Worm (Caenorhabditis elegans) whole organism, young adult: ENCODE measurements around the gene K07H8.2.

Experiments
- F10E7.11 ChIP-seq: sonication (generic microtip); optimal IDR thresholded peaks from 2 replicates; lab custom pipeline; 2017; ENCODE audit warnings: mild to moderate bottlenecking, missing genetic modification characterization, moderate library complexity, missing compliant biosample characterization
- Y56A3A.18 ChIP-seq: fragments of 200-800 bp; sonication (Bioruptor generic); IDR thresholded peaks from 2 replicates; pipeline ENCODE4 v1.3.6; 2022; ENCODE audit warnings: missing genetic modification reagents, missing genetic modification characterization, missing compliant biosample characterization
- Y67H2A.10 ChIP-seq: fragments of 200-800 bp; sonication (Bioruptor generic); conservative IDR thresholded peaks from 2 replicates; pipeline ENCODE4 v1.3.6; 2022; ENCODE audit warnings: missing genetic modification reagents, missing genetic modification characterization, missing compliant biosample characterization
- Y95B8A.8 ChIP-seq: fragments of 200-800 bp; sonication (Bioruptor generic); IDR thresholded peaks from 2 replicates; pipeline ENCODE4 v1.3.6; 2022; ENCODE audit warnings: missing genetic modification reagents, missing genetic modification characterization, missing compliant biosample characterization
- ama-1 ChIP-seq, 3 experiments: fragments of 150-350 bp in 1 of 3; sonication (generic microtip) in 2 of 3; optimal IDR thresholded peaks; 2 replicates each; lab custom pipeline; 2014 to 2018; ENCODE audit warnings: missing biosample characterization in 2 of 3, missing genetic modification characterization in 2 of 3, missing genetic modification reagents in 2 of 3
- ceh-58 ChIP-seq: fragments of 200-800 bp; sonication (Bioruptor generic); IDR thresholded peaks from 2 replicates; pipeline ENCODE4 v1.3.6; 2022; ENCODE audit warnings: missing genetic modification characterization, missing compliant biosample characterization
- ekl-4 ChIP-seq: fragments of 200-800 bp; sonication (Bioruptor generic); IDR thresholded peaks from 2 replicates; pipeline ENCODE4 v1.3.6; 2022; ENCODE audit warnings: missing genetic modification reagents, missing genetic modification characterization, missing compliant biosample characterization
- lin-26 ChIP-seq: fragments of 200-800 bp; sonication (Bioruptor generic); IDR thresholded peaks from 2 replicates; pipeline ENCODE4 v1.3.6; 2022; ENCODE audit warnings: missing genetic modification reagents, missing genetic modification characterization, missing compliant biosample characterization
- lsl-1 ChIP-seq: fragments of 200-800 bp; sonication (Bioruptor generic); optimal IDR thresholded peaks from 2 replicates; lab custom pipeline; 2018; ENCODE audit warnings: mild to moderate bottlenecking, missing genetic modification characterization, moderate library complexity, missing compliant biosample characterization
- pha-4 ChIP-seq: fragments of 150-350 bp; sonication (generic microtip); optimal IDR thresholded peaks from 2 replicates; lab custom pipeline; 2014; ENCODE audit warnings: missing biosample characterization, missing genetic modification reagents, missing genetic modification characterization
- sea-2 ChIP-seq: fragments of 200-800 bp; sonication (Bioruptor generic); IDR thresholded peaks from 2 replicates; pipeline ENCODE4 v1.3.6; 2022; ENCODE audit warnings: missing genetic modification characterization, missing compliant biosample characterization
- snpc-4 ChIP-seq, 5 experiments: fragments of 150-350 bp in 1 of 5; sonication (generic microtip) in 4 of 5; optimal IDR thresholded peaks; 2 replicates each; lab custom pipeline; 2014 to 2018; ENCODE audit warnings: missing genetic modification characterization in 5 of 5, missing biosample characterization in 3 of 5, antibody characterized with exemption in 2 of 5, mild to moderate bottlenecking in 2 of 5, missing compliant biosample characterization in 2 of 5, missing genotype in 2 of 5, moderate library complexity in 2 of 5, missing genetic modification reagents in 1 of 5
- unc-62 ChIP-seq: fragments of 150-350 bp; optimal IDR thresholded peaks from 2 replicates; lab custom pipeline; 2014; ENCODE audit warnings: missing biosample characterization, missing genetic modification reagents, missing genetic modification characterization
- zfh-2 ChIP-seq: fragments of 200-800 bp; sonication (Bioruptor generic); conservative IDR thresholded peaks from 2 replicates; pipeline ENCODE4 v1.3.6; 2022; ENCODE audit warnings: missing genetic modification reagents, missing genetic modification characterization, missing compliant biosample characterization

DNA sequence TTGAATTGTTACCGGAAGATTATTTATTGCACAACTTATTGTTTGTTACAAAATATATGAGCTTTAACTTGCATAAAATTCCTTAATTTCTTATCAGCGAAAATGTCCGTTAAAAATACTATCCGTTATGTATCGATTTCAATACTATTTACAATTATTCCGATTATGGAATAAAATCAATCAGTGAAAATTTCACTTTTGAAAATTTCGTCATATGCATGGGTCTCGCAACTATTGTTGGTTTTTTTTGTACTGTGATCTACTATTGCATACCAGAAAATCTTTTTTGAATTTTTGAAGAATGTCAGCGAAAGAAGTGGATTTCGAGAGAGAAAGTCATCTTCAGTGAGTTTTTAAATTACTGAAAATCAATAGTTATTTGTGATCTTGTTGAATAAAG is 5.9 kb downstream of the K07H8.2 start, which contains the start of gene nprl-3:
- TF ChIP-seq pha-4 (tag; lab: Kevin White, UChicago) (no peak), unc-62 (GFP tag; lab: Kevin White, UChicago) (no peak), Y56A3A.18 (GFP tag; lab: Robert Waterston, UW) (no peak), zfh-2 (no peak), ceh-58 (GFP tag; lab: Robert Waterston, UW) (no peak), lsl-1 (GFP tag; lab: Kevin White, UChicago) (no peak), sea-2 (GFP tag; lab: Robert Waterston, UW) (no peak), ekl-4 (GFP tag; lab: Robert Waterston, UW) (no peak), lin-26 (no peak), F10E7.11 (tag; lab: Kevin White, UChicago) (no peak), ama-1 (optimal IDR thresholded peaks at IDR 0.05; lab: Kevin White, UChicago) (no peak), ama-1 (GFP tag; optimal IDR thresholded peaks at IDR 0.05; lab: Kevin White, UChicago) (no peak), Y67H2A.10 (GFP tag; lab: Robert Waterston, UW) (no peak), snpc-4 (GFP tag; optimal IDR thresholded peaks at IDR 0.05; lab: Kevin White, UChicago) (no peak), snpc-4 (tag; optimal IDR thresholded peaks at IDR 0.05; lab: Kevin White, UChicago) (no peak), Y95B8A.8 (no peak)
